Worm (Caenorhabditis elegans) whole organism, young adult: ENCODE results near the gene T05A7.7.

ENCODE experiments used
- B0019.2 ChIP-seq: fragments of 200-800 bp; sonication (Bioruptor generic); conservative IDR thresholded peaks from 2 replicates; pipeline ENCODE4 v1.3.6; 2022; ENCODE audit warnings: missing genetic modification reagents, missing genetic modification characterization, missing compliant biosample characterization
- F22D6.2 ChIP-seq: sonication (generic microtip); optimal IDR thresholded peaks from 2 replicates; lab custom pipeline; 2016; ENCODE audit warnings: mild to moderate bottlenecking, missing genetic modification characterization, missing compliant biosample characterization
- F23B12.7 ChIP-seq: sonication (generic microtip); optimal IDR thresholded peaks from 2 replicates; lab custom pipeline; 2017; ENCODE audit warnings: missing genetic modification characterization, mild to moderate bottlenecking, missing compliant biosample characterization, antibody characterized with exemption, moderate library complexity; ENCODE audit not compliant: insufficient read depth
- F49E8.2 ChIP-seq: sonication (generic microtip); optimal IDR thresholded peaks from 3 replicates; lab custom pipeline; 2017; ENCODE audit warnings: missing genetic modification characterization, mild to moderate bottlenecking, missing compliant biosample characterization, antibody characterized with exemption, moderate library complexity; ENCODE audit not compliant: insufficient read depth
- F55B11.4 ChIP-seq: sonication (generic microtip); optimal IDR thresholded peaks from 2 replicates; lab custom pipeline; 2016; ENCODE audit warnings: missing compliant biosample characterization, missing genetic modification characterization, borderline replicate concordance; ENCODE audit not compliant: insufficient read depth
- F57C9.4 ChIP-seq: sonication (generic microtip); optimal IDR thresholded peaks from 2 replicates; lab custom pipeline; 2017; ENCODE audit warnings: mild to moderate bottlenecking, missing genetic modification characterization, missing compliant biosample characterization
- K11D2.4 ChIP-seq: fragments of 200-800 bp; sonication (Bioruptor generic); IDR thresholded peaks from 2 replicates; pipeline ENCODE4 v1.3.6; 2022; ENCODE audit warnings: missing genetic modification reagents, missing genetic modification characterization, missing compliant biosample characterization
- Y79H2A.3 ChIP-seq: fragments of 200-800 bp; sonication (Bioruptor generic); conservative IDR thresholded peaks from 2 replicates; pipeline ENCODE4 v1.3.6; 2022; ENCODE audit warnings: missing genetic modification reagents, missing genetic modification characterization, missing compliant biosample characterization
- attf-3 ChIP-seq: fragments of 200-800 bp; sonication (Bioruptor generic); conservative IDR thresholded peaks from 2 replicates; pipeline ENCODE4 v1.3.6; 2022; ENCODE audit warnings: missing genetic modification reagents, missing genetic modification characterization, missing compliant biosample characterization
- attf-5 ChIP-seq: fragments of 200-800 bp; sonication (Bioruptor generic); optimal IDR thresholded peaks from 2 replicates; lab custom pipeline; 2018; ENCODE audit warnings: mild to moderate bottlenecking, missing genetic modification characterization, missing compliant biosample characterization
- cebp-2 ChIP-seq: fragments of 200-800 bp; sonication (Bioruptor generic); IDR thresholded peaks from 2 replicates; pipeline ENCODE4 v1.3.6; 2022; ENCODE audit warnings: missing genetic modification characterization, missing compliant biosample characterization
- die-1 ChIP-seq: sonication (generic microtip); optimal IDR thresholded peaks from 2 replicates; lab custom pipeline; 2016; ENCODE audit warnings: missing genotype, mild to moderate bottlenecking, missing genetic modification characterization, missing compliant biosample characterization
- dox-1 ChIP-seq: fragments of 200-800 bp; sonication (Bioruptor generic); IDR thresholded peaks from 2 replicates; pipeline ENCODE4 v1.3.6; 2022; ENCODE audit warnings: missing genetic modification reagents, missing genetic modification characterization, missing compliant biosample characterization
- dpff-1 ChIP-seq: sonication (generic microtip); optimal IDR thresholded peaks from 2 replicates; lab custom pipeline; 2017; ENCODE audit warnings: mild to moderate bottlenecking, missing genetic modification characterization, missing compliant biosample characterization
- efl-1 ChIP-seq: fragments of 150-350 bp; optimal IDR thresholded peaks from 2 replicates; lab custom pipeline; 2014; ENCODE audit warnings: missing biosample characterization, missing genetic modification reagents, missing genetic modification characterization
- fkh-3 ChIP-seq: sonication (generic microtip); optimal IDR thresholded peaks from 2 replicates; lab custom pipeline; 2016; ENCODE audit warnings: mild to moderate bottlenecking, missing genetic modification characterization, missing compliant biosample characterization
- hlh-26 ChIP-seq: fragments of 200-800 bp; sonication (Bioruptor generic); conservative IDR thresholded peaks from 2 replicates; pipeline ENCODE4 v1.3.6; 2022; ENCODE audit warnings: missing genetic modification reagents, missing genetic modification characterization, missing compliant biosample characterization
- hrde-1 ChIP-seq: sonication (generic microtip); optimal IDR thresholded peaks from 2 replicates; lab custom pipeline; 2016; ENCODE audit warnings: missing genetic modification characterization, mild to moderate bottlenecking, missing compliant biosample characterization, moderate library complexity, missing genotype, missing genetic modification reagents, borderline replicate concordance
- hsf-1 ChIP-seq: fragments of 200-800 bp; sonication (Bioruptor generic); IDR thresholded peaks from 2 replicates; pipeline ENCODE4 v1.3.6; 2022; ENCODE audit warnings: missing genetic modification reagents, missing genetic modification characterization, missing compliant biosample characterization
- let-607 ChIP-seq, 2 experiments: fragments of 200-800 bp in 1 of 2; sonication (Bioruptor generic) in 1 of 2; sonication (generic microtip) in 1 of 2; optimal IDR thresholded peaks; 2 replicates each; lab custom pipeline; 2016 to 2018; ENCODE audit warnings: mild to moderate bottlenecking in 2 of 2, missing compliant biosample characterization in 2 of 2, missing genetic modification characterization in 2 of 2, moderate library complexity in 2 of 2, missing genotype in 1 of 2
- lin-35 ChIP-seq, 3 experiments: fragments of 150-350 bp in 2 of 3; sonication (generic microtip) in 1 of 3; optimal IDR thresholded peaks; 2 replicates each; lab custom pipeline; 2014 to 2018; ENCODE audit warnings: missing biosample characterization in 3 of 3, missing genetic modification characterization in 3 of 3, missing genetic modification reagents in 3 of 3
- lin-40 ChIP-seq: sonication (generic microtip); optimal IDR thresholded peaks from 2 replicates; lab custom pipeline; 2016; ENCODE audit warnings: missing genetic modification characterization, mild to moderate bottlenecking, missing compliant biosample characterization, missing genotype, missing genetic modification reagents
- lin-54 ChIP-seq: fragments of 200-800 bp; sonication (Bioruptor generic); optimal IDR thresholded peaks from 2 replicates; lab custom pipeline; 2018; ENCODE audit warnings: mild to moderate bottlenecking, missing genetic modification characterization, missing compliant biosample characterization
- lsl-1 ChIP-seq: fragments of 200-800 bp; sonication (Bioruptor generic); optimal IDR thresholded peaks from 2 replicates; lab custom pipeline; 2018; ENCODE audit warnings: mild to moderate bottlenecking, missing genetic modification characterization, moderate library complexity, missing compliant biosample characterization
- madf-10 ChIP-seq: sonication (generic microtip); optimal IDR thresholded peaks from 2 replicates; lab custom pipeline; 2016; ENCODE audit warnings: mild to moderate bottlenecking, missing genetic modification characterization, missing compliant biosample characterization
- mcd-1 ChIP-seq: fragments of 200-800 bp; sonication (Bioruptor generic); IDR thresholded peaks from 2 replicates; pipeline ENCODE4 v1.3.6; 2022; ENCODE audit warnings: missing genetic modification reagents, missing genetic modification characterization, missing compliant biosample characterization
- nhr-120 ChIP-seq: fragments of 200-800 bp; sonication (Bioruptor generic); IDR thresholded peaks from 2 replicates; pipeline ENCODE4 v1.3.6; 2022; ENCODE audit warnings: missing genetic modification characterization, missing compliant biosample characterization
- nhr-90 ChIP-seq: sonication (generic microtip); optimal IDR thresholded peaks from 2 replicates; lab custom pipeline; 2016; ENCODE audit warnings: missing genotype, mild to moderate bottlenecking, missing genetic modification characterization, missing compliant biosample characterization
- pbrm-1 ChIP-seq: fragments of 200-800 bp; sonication (Bioruptor generic); IDR thresholded peaks from 2 replicates; pipeline ENCODE4 v1.3.6; 2022; ENCODE audit warnings: missing genetic modification reagents, missing genetic modification characterization, missing compliant biosample characterization
- rpc-1 ChIP-seq, 2 experiments: fragments of 150-350 bp in 1 of 2; sonication (generic microtip) in 1 of 2; optimal IDR thresholded peaks; 2 replicates each; lab custom pipeline; 2014 to 2018; ENCODE audit warnings: missing biosample characterization in 1 of 2, missing genetic modification characterization in 1 of 2, missing genetic modification reagents in 1 of 2, missing genotype in 1 of 2
- snpc-1.3 ChIP-seq: sonication (generic microtip); optimal IDR thresholded peaks from 2 replicates; lab custom pipeline; 2017; ENCODE audit warnings: missing genetic modification characterization, mild to moderate bottlenecking, missing compliant biosample characterization, antibody characterized with exemption, moderate library complexity, missing genotype, missing genetic modification reagents; ENCODE audit not compliant: insufficient read depth
- snpc-3.4 ChIP-seq: sonication (generic microtip); optimal IDR thresholded peaks from 2 replicates; lab custom pipeline; 2017; ENCODE audit warnings: missing genetic modification characterization, mild to moderate bottlenecking, missing compliant biosample characterization, antibody characterized with exemption, moderate library complexity, missing genotype, missing genetic modification reagents
- sptf-2 ChIP-seq: fragments of 200-800 bp; sonication (Bioruptor generic); optimal IDR thresholded peaks from 2 replicates; lab custom pipeline; 2018; ENCODE audit warnings: mild to moderate bottlenecking, missing genetic modification characterization, missing compliant biosample characterization
- tbp1 ChIP-seq: fragments of 200-800 bp; sonication (Bioruptor generic); optimal IDR thresholded peaks from 2 replicates; lab custom pipeline; 2018; ENCODE audit warnings: mild to moderate bottlenecking, missing genetic modification characterization, missing compliant biosample characterization
- tlf-1 ChIP-seq: fragments of 200-800 bp; sonication (Bioruptor generic); optimal IDR thresholded peaks from 2 replicates; lab custom pipeline; 2018; ENCODE audit warnings: mild to moderate bottlenecking, missing genetic modification characterization, missing compliant biosample characterization
- xnd-1 ChIP-seq: sonication (generic microtip); optimal IDR thresholded peaks from 2 replicates; lab custom pipeline; 2016; ENCODE audit warnings: missing genotype, missing genetic modification reagents, missing genetic modification characterization, missing compliant biosample characterization
- zim-3 ChIP-seq: sonication (generic microtip); optimal IDR thresholded peaks from 2 replicates; lab custom pipeline; 2017; ENCODE audit warnings: mild to moderate bottlenecking, missing genetic modification characterization, moderate library complexity, missing compliant biosample characterization
- ztf-18 ChIP-seq: sonication (generic microtip); optimal IDR thresholded peaks from 2 replicates; lab custom pipeline; 2016; ENCODE audit warnings: missing genotype, mild to moderate bottlenecking, missing genetic modification characterization, missing compliant biosample characterization

The T05A7.7 gene

DNA sequence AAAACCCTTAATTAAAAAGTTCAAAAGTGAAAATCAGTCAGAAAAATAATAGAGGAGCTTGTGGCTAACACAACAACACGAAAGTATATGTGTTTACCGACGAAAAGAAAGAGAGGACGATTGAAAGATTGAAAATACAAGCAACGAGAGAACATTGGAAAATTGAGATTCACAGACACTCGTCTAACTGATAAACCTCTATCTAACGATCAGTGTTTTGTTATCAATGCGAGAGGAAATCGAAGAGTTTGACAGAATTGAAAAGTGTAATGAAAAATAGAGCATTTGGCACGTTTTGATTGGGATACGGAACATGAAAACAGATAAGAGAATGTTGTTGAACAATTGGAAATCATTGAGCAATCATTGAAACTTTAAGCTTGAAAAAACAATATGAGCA is 47.4 kb upstream of the T05A7.7 start (continued):
- TF ChIP-seq hlh-26 (GFP tag; lab: Robert Waterston, UW) (no peak), zim-3 (tag; lab: Kevin White, UChicago) (no peak), dpff-1 (tag; lab: Kevin White, UChicago) (no peak), tlf-1 (GFP tag; lab: Kevin White, UChicago) (peak; percentile 8), K11D2.4 (no peak), attf-5 (peak; percentile 17), dox-1 (no peak; the same call in 1 of the 2 replicates), xnd-1 (tag; lab: Kevin White, UChicago) (no peak), sptf-2 (GFP tag; lab: Kevin White, UChicago) (no peak), cebp-2 (GFP tag; lab: Robert Waterston, UW) (no peak), lin-35 (GFP tag; optimal IDR thresholded peaks at IDR 0.05; lab: Kevin White, UChicago) (no peak), let-607 (tag; optimal IDR thresholded peaks at IDR 0.05; lab: Kevin White, UChicago) (peak in 1 of 2 experiments; percentile 54), mcd-1 (GFP tag; lab: Robert Waterston, UW) (no peak), lsl-1 (GFP tag; lab: Kevin White, UChicago) (no peak), die-1 (tag; lab: Kevin White, UChicago) (no peak), rpc-1 (optimal IDR thresholded peaks at IDR 0.05; lab: Kevin White, UChicago) (no peak), rpc-1 (tag; optimal IDR thresholded peaks at IDR 0.05; lab: Kevin White, UChicago) (no peak), tbp1 (GFP tag; lab: Kevin White, UChicago) (peak; percentile 19), hsf-1 (GFP tag; lab: Robert Waterston, UW) (no peak), attf-3 (no peak), F49E8.2 (no peak), madf-10 (tag; lab: Kevin White, UChicago) (no peak), snpc-1.3 (no peak), fkh-3 (no peak), F55B11.4 (tag; lab: Kevin White, UChicago) (no peak), F57C9.4 (tag; lab: Kevin White, UChicago) (no peak), F23B12.7 (tag; lab: Kevin White, UChicago) (no peak), lin-40 (tag; lab: Kevin White, UChicago) (peak; percentile 27), nhr-90 (no peak), lin-54 (GFP tag; lab: Kevin White, UChicago) (no peak), B0019.2 (GFP tag; lab: Robert Waterston, UW) (no peak)

DNA sequence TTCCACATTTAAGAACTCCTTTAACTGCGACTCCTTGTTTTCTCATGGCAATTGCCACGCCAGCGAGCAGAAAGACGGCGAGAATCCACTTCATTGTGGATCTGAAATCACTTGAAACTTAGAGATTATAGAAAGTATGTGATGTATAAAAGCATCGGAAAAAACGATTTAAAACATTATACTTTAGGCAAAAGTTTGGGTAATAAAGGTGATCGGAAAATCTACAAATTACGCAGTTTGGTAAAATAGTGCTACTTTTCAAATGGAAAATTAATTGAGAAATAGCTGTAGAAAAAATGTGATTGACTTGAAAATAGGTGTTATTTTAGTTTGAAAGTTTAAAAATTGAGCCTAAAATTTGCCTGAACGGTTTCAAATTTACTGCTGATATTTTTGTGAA is 46.5 kb upstream of the T05A7.7 start, which contains the start of gene ttr-41:
Gene ttr-41, minus strand, starts transcription at position 101 of the 400 bp plus-strand sequence.
- TF ChIP-seq hrde-1: no peak
- no peak for TF ChIP-seq F22D6.2 (tag; lab: Kevin White, UChicago)
- no peak for TF ChIP-seq pbrm-1
- no peak for TF ChIP-seq efl-1 (GFP tag; lab: Kevin White, UChicago)
- no peak for TF ChIP-seq dox-1
- no peak for TF ChIP-seq Y79H2A.3
- TF ChIP-seq ztf-18 (tag; lab: Kevin White, UChicago): no peak
- TF ChIP-seq nhr-120 (GFP tag; lab: Robert Waterston, UW): no peak
- TF ChIP-seq rpc-1 (optimal IDR thresholded peaks at IDR 0.05; lab: Kevin White, UChicago): no peak
- TF ChIP-seq rpc-1 (tag; optimal IDR thresholded peaks at IDR 0.05; lab: Kevin White, UChicago): no peak
- no peak for TF ChIP-seq snpc-3.4 (tag; lab: Kevin White, UChicago)
- TF ChIP-seq dpff-1 (tag; lab: Kevin White, UChicago): no peak
